Worm (Caenorhabditis elegans): ENCODE data around the gene K02D3.2.

- no peak for TF ChIP-seq blmp-1 (tag; optimal IDR thresholded peaks at IDR 0.05; ENCODE audit: insufficient read depth)
- no peak for TF ChIP-seq R02D3.7 (tag; optimal IDR thresholded peaks at IDR 0.05)
- TF ChIP-seq lsy-2 (tag; optimal IDR thresholded peaks at IDR 0.05) = no peak
- no peak for TF ChIP-seq dmd-4 (tag; optimal IDR thresholded peaks at IDR 0.05)
- no peak for TF ChIP-seq elt-3 (tag; optimal IDR thresholded peaks at IDR 0.05)
- no peak for TF ChIP-seq nhr-10 (tag; optimal IDR thresholded peaks at IDR 0.05)
- no peak for TF ChIP-seq ceh-82 (tag; optimal IDR thresholded peaks at IDR 0.05)
- no peak for TF ChIP-seq lin-11 (tag; optimal IDR thresholded peaks at IDR 0.05)
- no peak for TF ChIP-seq ceh-16 (tag; optimal IDR thresholded peaks at IDR 0.05)
- no peak for TF ChIP-seq nhr-23 (tag; optimal IDR thresholded peaks at IDR 0.05)
- TF ChIP-seq skn-1 (tag; optimal IDR thresholded peaks at IDR 0.05) = no peak
These were observed 5.2 kb downstream of the K02D3.2 start, which contains the start of gene K02D3.1 for ce11 chrX:13706607-13707006.

Measured in whole organism, L2 larva.